5 fruit fly cellular contexts compared by ENCODE assay signal in the genomic region with DNA sequence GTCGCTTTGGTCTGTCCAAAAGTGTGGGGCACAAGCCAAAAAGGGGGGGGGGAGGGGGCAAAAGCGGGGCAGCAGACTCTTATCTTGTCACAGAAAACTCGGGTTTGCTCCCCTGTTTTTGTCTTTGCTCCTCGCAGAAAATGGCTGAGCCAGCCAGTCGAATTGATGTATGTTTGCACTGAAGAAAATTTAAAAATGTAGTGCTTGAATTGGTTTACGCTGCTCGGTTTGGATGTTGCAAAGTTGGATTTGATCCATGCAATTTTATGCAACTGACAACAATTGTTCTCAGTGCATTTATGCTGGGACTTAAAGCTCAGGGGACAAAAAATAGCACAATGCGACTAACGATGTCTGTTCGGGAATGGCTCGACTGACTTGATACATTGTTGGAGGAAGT.
TF ChIP-seq lines count a peak whose summit lies in the region.

No protein-coding gene starts in this region.

- TF ChIP-seq CTCF in whole organism, embryonic (GFP tag; optimal IDR thresholded peaks at IDR 0.05; lab: Kevin White, UChicago), result no peak

TF ChIP-seq in whole organism, adult, 20 proteins besides CTCF, POLR2A, EP300 and RAD21:
- peak; percentile 80 for TF ChIP-seq tj (GFP tag; optimal IDR thresholded peaks at IDR 0.05; lab: Kevin White, UChicago)
- TF ChIP-seq cic (GFP tag; optimal IDR thresholded peaks at IDR 0.05; lab: Kevin White, UChicago), result no peak
TF ChIP-seq in whole organism, adult: peak in this region for 1.

TF ChIP-seq in whole organism, embryonic, 481 proteins besides CTCF, POLR2A, EP300 and RAD21:
- 0 out of 2 replicates have a peak, but pooled peaks have one; percentile 11 for TF ChIP-seq CG14014 (GFP tag; IDR thresholded peaks at IDR 0.05; lab: Robert Waterston, UW)
- 0 out of 2 replicates have a peak, but pooled peaks have one; percentile 22 for TF ChIP-seq Drgx (GFP tag; IDR thresholded peaks at IDR 0.05; lab: Robert Waterston, UW)
- no peak for TF ChIP-seq vvl (GFP tag; IDR thresholded peaks at IDR 0.05; lab: Robert Waterston, UW)
- TF ChIP-seq gcm2 (GFP tag; optimal IDR thresholded peaks at IDR 0.05; lab: Kevin White, UChicago), result no peak
- peak; percentile 6 for TF ChIP-seq CG12769 (tag; optimal IDR thresholded peaks at IDR 0.05; lab: Kevin White, UChicago)
- TF ChIP-seq eve (GFP tag; optimal IDR thresholded peaks at IDR 0.05; lab: Kevin White, UChicago), result no peak
- no peak for TF ChIP-seq CG15073 (GFP tag; optimal IDR thresholded peaks at IDR 0.05; lab: Kevin White, UChicago)
- no peak for TF ChIP-seq Hr78 (GFP tag; optimal IDR thresholded peaks at IDR 0.05; lab: Kevin White, UChicago)
- TF ChIP-seq gt (GFP tag; IDR thresholded peaks at IDR 0.05; lab: Robert Waterston, UW), result no peak

TF ChIP-seq in whole organism, prepupa, 60 proteins besides CTCF, POLR2A, EP300 and RAD21 (continues in another document):
- TF ChIP-seq CG3919 (GFP tag; optimal IDR thresholded peaks at IDR 0.05; lab: Kevin White, UChicago), result peak; percentile 4
- 0 out of 3 replicates have a peak, but pooled peaks have one; percentile 33 for TF ChIP-seq CG8119 (GFP tag; IDR thresholded peaks at IDR 0.05; lab: Robert Waterston, UW)
- TF ChIP-seq CG32006 (GFP tag; optimal IDR thresholded peaks at IDR 0.05; lab: Kevin White, UChicago), result peak; percentile 38
- peak; percentile 42; the same call in 1 of the 2 replicates for TF ChIP-seq CG15336 (GFP tag; IDR thresholded peaks at IDR 0.05; lab: Robert Waterston, UW)
- TF ChIP-seq salr (GFP tag; optimal IDR thresholded peaks at IDR 0.05; lab: Kevin White, UChicago), result no peak
- peak; percentile 4 for TF ChIP-seq Ets96B (tag; optimal IDR thresholded peaks at IDR 0.05; lab: Kevin White, UChicago)
- TF ChIP-seq topi (GFP tag; optimal IDR thresholded peaks at IDR 0.05; lab: Kevin White, UChicago), result no peak
- TF ChIP-seq CG16779 (tag; optimal IDR thresholded peaks at IDR 0.05; lab: Kevin White, UChicago), result no peak
- TF ChIP-seq Hr38 (GFP tag; optimal IDR thresholded peaks at IDR 0.05; lab: Kevin White, UChicago), result no peak
- TF ChIP-seq Eip78C (GFP tag; lab: Kevin White, UChicago), result peak; percentile 66
- peak; percentile 49 for TF ChIP-seq dsx (GFP tag; optimal IDR thresholded peaks at IDR 0.05; lab: Kevin White, UChicago; ENCODE audit: poor library complexity, severe bottlenecking)
- TF ChIP-seq CG8632 (GFP tag; optimal IDR thresholded peaks at IDR 0.05; lab: Kevin White, UChicago), result no peak
- TF ChIP-seq CG4318 (GFP tag; optimal IDR thresholded peaks at IDR 0.05; lab: Kevin White, UChicago), result no peak
- no peak for TF ChIP-seq CG3032 (tag; optimal IDR thresholded peaks at IDR 0.05; lab: Kevin White, UChicago)
- no peak for TF ChIP-seq CG34406 (GFP tag; optimal IDR thresholded peaks at IDR 0.05; lab: Kevin White, UChicago)
- TF ChIP-seq Gug (GFP tag; IDR thresholded peaks at IDR 0.05; lab: Robert Waterston, UW), result peak; percentile 35
- no peak for TF ChIP-seq Hr4 (GFP tag; optimal IDR thresholded peaks at IDR 0.05; lab: Kevin White, UChicago)
- no peak for TF ChIP-seq Sox14 (GFP tag; optimal IDR thresholded peaks at IDR 0.05; lab: Kevin White, UChicago)
- peak; percentile 9 for TF ChIP-seq CG10669 (GFP tag; optimal IDR thresholded peaks at IDR 0.05; lab: Kevin White, UChicago)
- TF ChIP-seq eg (GFP tag; IDR thresholded peaks at IDR 0.05; lab: Robert Waterston, UW), result 0 out of 3 replicates have a peak, but pooled peaks have one; percentile 41
- TF ChIP-seq svp (GFP tag; lab: Kevin White, UChicago), result peak; percentile 7
- TF ChIP-seq CG11294 (GFP tag; IDR thresholded peaks at IDR 0.05; lab: Robert Waterston, UW), result 0 out of 2 replicates have a peak, but pooled peaks have one; percentile 9
- TF ChIP-seq CG6163 (GFP tag; IDR thresholded peaks at IDR 0.05; lab: Robert Waterston, UW), result peak; percentile 49; the same call in 2 of the 3 replicates
- TF ChIP-seq CG7368 (GFP tag; optimal IDR thresholded peaks at IDR 0.05; lab: Kevin White, UChicago), result no peak

TF ChIP-seq in whole organism, pupa, 21 proteins besides CTCF, POLR2A, EP300 and RAD21:
- TF ChIP-seq Pif1B (GFP tag; optimal IDR thresholded peaks at IDR 0.05; lab: Kevin White, UChicago), result peak; percentile 6
- peak; percentile 54 for TF ChIP-seq CG14655 (GFP tag; optimal IDR thresholded peaks at IDR 0.05; lab: Kevin White, UChicago)
- TF ChIP-seq fd96Ca (GFP tag; IDR thresholded peaks at IDR 0.05; lab: Robert Waterston, UW), result 0 out of 3 replicates have a peak, but pooled peaks have one; percentile 27
- TF ChIP-seq CG15710 (tag; optimal IDR thresholded peaks at IDR 0.05; lab: Kevin White, UChicago), result no peak
- TF ChIP-seq CG17806 (tag; optimal IDR thresholded peaks at IDR 0.05; lab: Kevin White, UChicago), result peak; percentile 4
- no peak for TF ChIP-seq Snoo (tag; optimal IDR thresholded peaks at IDR 0.05; lab: Kevin White, UChicago)
- peak; percentile 6 for TF ChIP-seq CG8301 (tag; optimal IDR thresholded peaks at IDR 0.05; lab: Kevin White, UChicago)
- TF ChIP-seq CG32121 (GFP tag; IDR thresholded peaks at IDR 0.05; lab: Robert Waterston, UW), result no peak
- TF ChIP-seq CG4496 (GFP tag; IDR thresholded peaks at IDR 0.05; lab: Robert Waterston, UW), result 0 out of 3 replicates have a peak, but pooled peaks have one; percentile 18
- peak; percentile 12 for TF ChIP-seq Pif1A (GFP tag; optimal IDR thresholded peaks at IDR 0.05; lab: Kevin White, UChicago)

TF ChIP-seq in whole organism, wandering third instar larva, 38 proteins besides CTCF, POLR2A, EP300 and RAD21:
- TF ChIP-seq Sp1 (GFP tag; optimal IDR thresholded peaks at IDR 0.05; lab: Kevin White, UChicago) (no peak), sage (GFP tag; optimal IDR thresholded peaks at IDR 0.05; lab: Kevin White, UChicago) (no peak), Myc (optimal IDR thresholded peaks at IDR 0.05; lab: Kevin White, UChicago) (no peak), CrebA (GFP tag; optimal IDR thresholded peaks at IDR 0.05; lab: Kevin White, UChicago; ENCODE audit: borderline replicate concordance) (no peak), Dfd (GFP tag; optimal IDR thresholded peaks at IDR 0.05; lab: Kevin White, UChicago) (peak; percentile 25), usp (GFP tag; optimal IDR thresholded peaks at IDR 0.05; lab: Kevin White, UChicago) (no peak), Mio (GFP tag; optimal IDR thresholded peaks at IDR 0.05; lab: Kevin White, UChicago) (no peak), HLH106 (tag; optimal IDR thresholded peaks at IDR 0.05; lab: Kevin White, UChicago) (no peak)
